Fruit fly (Drosophila melanogaster): ENCODE measurements around the gene Gapvd1.

The Gapvd1 gene

DNA sequence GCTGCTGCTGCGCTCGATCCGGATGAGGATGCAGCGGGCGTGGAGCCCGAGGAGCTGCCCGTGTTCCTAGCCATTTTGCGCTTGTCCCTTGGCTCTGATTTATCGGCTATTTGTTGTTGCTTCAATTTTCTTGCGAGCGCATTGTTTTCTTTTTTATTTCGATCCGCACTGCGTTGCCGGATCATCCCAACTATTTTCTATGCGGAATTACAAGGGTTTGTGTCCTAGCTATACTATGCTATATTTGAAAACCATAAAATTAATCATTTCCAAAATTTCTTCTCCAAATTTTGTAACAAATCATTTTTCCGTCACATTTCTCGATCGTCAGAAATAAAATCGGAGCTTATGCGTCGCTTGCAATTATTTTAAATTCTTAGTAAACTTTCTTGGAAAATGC is 22.6 kb downstream of the Gapvd1 start, which contains the start of the genes GCS1 and CG11756 (continued):
- TF ChIP-seq Dp (GFP tag; optimal IDR thresholded peaks at IDR 0.05) (peak; percentile 52), gfzf (GFP tag; optimal IDR thresholded peaks at IDR 0.05) (peak; percentile 50), CG13296 (GFP tag; optimal IDR thresholded peaks at IDR 0.05) (no peak), amos (GFP tag; IDR thresholded peaks at IDR 0.05; ENCODE audit: partially characterized antibody) (no peak), TFAM (GFP tag; optimal IDR thresholded peaks at IDR 0.05) (no peak), CG4404 (GFP tag; IDR thresholded peaks at IDR 0.05) (no peak), CHES-1-like (GFP tag; optimal IDR thresholded peaks at IDR 0.05) (peak; percentile 3), CG3163 (GFP tag; optimal IDR thresholded peaks at IDR 0.05) (no peak), CG30403 (GFP tag; optimal IDR thresholded peaks at IDR 0.05) (no peak), zfh2 (GFP tag; optimal IDR thresholded peaks at IDR 0.05) (no peak), CG2712 (tag; optimal IDR thresholded peaks at IDR 0.05) (no peak), stwl (tag; optimal IDR thresholded peaks at IDR 0.05) (peak; percentile 5), CG1233 (GFP tag; optimal IDR thresholded peaks at IDR 0.05) (no peak), bab2 (GFP tag; optimal IDR thresholded peaks at IDR 0.05) (no peak), CG7928 (GFP tag; optimal IDR thresholded peaks at IDR 0.05) (no peak), CG17802 (tag; optimal IDR thresholded peaks at IDR 0.05) (no peak), az2 (GFP tag; optimal IDR thresholded peaks at IDR 0.05) (no peak), en (GFP tag; optimal IDR thresholded peaks at IDR 0.05) (no peak), stc (GFP tag; IDR thresholded peaks at IDR 0.05) (no peak), CG13894 (tag; optimal IDR thresholded peaks at IDR 0.05) (no peak), BtbVII (GFP tag; optimal IDR thresholded peaks at IDR 0.05) (no peak), exex (tag; optimal IDR thresholded peaks at IDR 0.05) (no peak), slp2 (GFP tag; optimal IDR thresholded peaks at IDR 0.05) (no peak), hbn (GFP tag; IDR thresholded peaks at IDR 0.05; ENCODE audit: partially characterized antibody) (no peak), ato (GFP tag; IDR thresholded peaks at IDR 0.05; ENCODE audit: partially characterized antibody) (no peak), Vsx1 (GFP tag; optimal IDR thresholded peaks at IDR 0.05) (no peak), CG12942 (GFP tag; optimal IDR thresholded peaks at IDR 0.05) (no peak), ara (GFP tag; IDR thresholded peaks at IDR 0.05) (no peak), Dbx (GFP tag; IDR thresholded peaks at IDR 0.05) (no peak), CG12219 (GFP tag; optimal IDR thresholded peaks at IDR 0.05) (no peak), CG6272 (GFP tag; IDR thresholded peaks at IDR 0.05) (no peak), GATAe (GFP tag; conservative IDR thresholded peaks at IDR 0.05) (no peak), run (tag; optimal IDR thresholded peaks at IDR 0.05) (no peak), vnd (GFP tag; IDR thresholded peaks at IDR 0.05; ENCODE audit: partially characterized antibody) (no peak), gro (GFP tag; optimal IDR thresholded peaks at IDR 0.05) (no peak), usp (GFP tag; optimal IDR thresholded peaks at IDR 0.05) (no peak), ssp (GFP tag; IDR thresholded peaks at IDR 0.05) (no peak), Fer3 (tag; optimal IDR thresholded peaks at IDR 0.05) (no peak), Hsf (GFP tag; optimal IDR thresholded peaks at IDR 0.05) (no peak), CG10267 (tag; optimal IDR thresholded peaks at IDR 0.05) (peak; percentile 27), CG4617 (GFP tag; optimal IDR thresholded peaks at IDR 0.05; ENCODE audit: borderline replicate concordance) (peak; percentile 47), corto (GFP tag; optimal IDR thresholded peaks at IDR 0.05) (no peak), Ssrp (tag; optimal IDR thresholded peaks at IDR 0.05) (no peak), otp (GFP tag; IDR thresholded peaks at IDR 0.05) (no peak), gsb (GFP tag; IDR thresholded peaks at IDR 0.05) (no peak), CTCF (GFP tag; optimal IDR thresholded peaks at IDR 0.05) (peak; percentile 51), CG10654 (GFP tag; optimal IDR thresholded peaks at IDR 0.05) (no peak), slou (GFP tag; optimal IDR thresholded peaks at IDR 0.05) (no peak), jumu (GFP tag; optimal IDR thresholded peaks at IDR 0.05) (no peak), CG6654 (GFP tag; optimal IDR thresholded peaks at IDR 0.05) (no peak), Camta (GFP tag; optimal IDR thresholded peaks at IDR 0.05) (no peak), Mes4 (GFP tag; optimal IDR thresholded peaks at IDR 0.05) (no peak), CG4328 (GFP tag; optimal IDR thresholded peaks at IDR 0.05) (no peak)

Measured in whole organism, embryonic.